Worm (Caenorhabditis elegans) whole organism, L1 larva: ENCODE data around the gene F48C5.2.

Source experiments
- C04F5.9 ChIP-seq: sonication (generic microtip); optimal IDR thresholded peaks from 2 replicates; lab custom pipeline; 2016; ENCODE audit warnings: missing genetic modification characterization, missing compliant biosample characterization
- F16B12.6 ChIP-seq: fragments of 150-350 bp; optimal IDR thresholded peaks from 2 replicates; lab custom pipeline; 2014; ENCODE audit warnings: missing biosample characterization, missing genetic modification characterization
- Y116A8C.19 ChIP-seq: sonication (generic microtip); optimal IDR thresholded peaks from 2 replicates; lab custom pipeline; 2016; ENCODE audit warnings: missing compliant biosample characterization, missing genetic modification characterization, borderline replicate concordance
- alr-1 ChIP-seq: fragments of 200-800 bp; sonication (Bioruptor generic); optimal IDR thresholded peaks from 2 replicates; lab custom pipeline; 2018; ENCODE audit warnings: borderline replicate concordance, mild to moderate bottlenecking, missing genetic modification characterization, missing compliant biosample characterization
- aly-2 ChIP-seq: fragments of 150-350 bp; optimal IDR thresholded peaks from 2 replicates; lab custom pipeline; 2014; ENCODE audit warnings: missing biosample characterization, missing genetic modification characterization
- blmp-1 ChIP-seq: fragments of 150-350 bp; optimal IDR thresholded peaks from 2 replicates; lab custom pipeline; 2014; ENCODE audit warnings: missing biosample characterization, missing genetic modification characterization
- ceh-82 ChIP-seq, 3 experiments: fragments of 150-350 bp in 1 of 3; sonication (generic microtip) in 2 of 3; optimal IDR thresholded peaks; 2 replicates each; lab custom pipeline; 2014 to 2017; ENCODE audit warnings: missing biosample characterization in 3 of 3, missing genetic modification characterization in 3 of 3
- ceh-88 ChIP-seq: fragments of 200-800 bp; sonication (Bioruptor generic); IDR thresholded peaks from 2 replicates; pipeline ENCODE4 v1.3.6; 2022; ENCODE audit warnings: missing genetic modification characterization, missing compliant biosample characterization
- ceh-90 ChIP-seq: sonication (generic microtip); optimal IDR thresholded peaks from 2 replicates; lab custom pipeline; 2016; ENCODE audit warnings: missing genetic modification characterization, missing compliant biosample characterization
- dsc-1 ChIP-seq: sonication (generic microtip); optimal IDR thresholded peaks from 2 replicates; lab custom pipeline; 2016; ENCODE audit warnings: mild to moderate bottlenecking, missing genetic modification characterization, missing compliant biosample characterization
- efl-1 ChIP-seq, 4 experiments: fragments of 150-350 bp; optimal IDR thresholded peaks in 3 of 4; peaks in 1 of 4; 1 replicate in 1 of 4; 2 replicates in 3 of 4; lab custom pipeline; 2014; ENCODE audit warnings: missing biosample characterization in 2 of 4, missing genetic modification characterization in 2 of 4, missing genetic modification reagents in 2 of 4
- efl-3 ChIP-seq: fragments of 200-800 bp; sonication (Bioruptor generic); optimal IDR thresholded peaks from 2 replicates; lab custom pipeline; 2018; ENCODE audit warnings: mild to moderate bottlenecking, missing genetic modification characterization, missing compliant biosample characterization
- egl-13 ChIP-seq: sonication (generic microtip); optimal IDR thresholded peaks from 2 replicates; lab custom pipeline; 2016; ENCODE audit warnings: missing genotype, missing genetic modification reagents, missing genetic modification characterization, missing compliant biosample characterization
- elt-2 ChIP-seq: sonication (generic microtip); optimal IDR thresholded peaks from 2 replicates; lab custom pipeline; 2016; ENCODE audit warnings: missing genetic modification characterization, mild to moderate bottlenecking, inconsistent platforms, missing compliant biosample characterization, missing genetic modification reagents
- ets-5 ChIP-seq: fragments of 200-800 bp; sonication (Bioruptor generic); IDR thresholded peaks from 2 replicates; pipeline ENCODE4 v1.3.6; 2022; ENCODE audit warnings: missing genetic modification characterization, missing compliant biosample characterization
- fkh-10 ChIP-seq: sonication (generic microtip); optimal IDR thresholded peaks from 2 replicates; lab custom pipeline; 2017; ENCODE audit warnings: missing biosample characterization, missing genetic modification reagents, missing genetic modification characterization
- fkh-8 ChIP-seq: sonication (generic microtip); optimal IDR thresholded peaks from 2 replicates; lab custom pipeline; 2016; ENCODE audit warnings: mild to moderate bottlenecking, missing genetic modification characterization, missing compliant biosample characterization
- fos-1 ChIP-seq: fragments of 150-350 bp; optimal IDR thresholded peaks from 2 replicates; lab custom pipeline; 2014; ENCODE audit warnings: missing biosample characterization, missing genetic modification characterization
- grh-1 ChIP-seq: fragments of 200-800 bp; sonication (Bioruptor generic); IDR thresholded peaks from 2 replicates; pipeline ENCODE4 v1.3.6; 2022; ENCODE audit warnings: missing genetic modification reagents, missing genetic modification characterization, missing compliant biosample characterization
- hlh-17 ChIP-seq: fragments of 200-800 bp; sonication (Bioruptor generic); optimal IDR thresholded peaks from 2 replicates; lab custom pipeline; 2018; ENCODE audit warnings: missing genetic modification characterization, mild to moderate bottlenecking, missing compliant biosample characterization, moderate library complexity, borderline replicate concordance
- hpl-2 ChIP-seq: fragments of 150-350 bp; optimal IDR thresholded peaks from 2 replicates; lab custom pipeline; 2014; ENCODE audit warnings: missing biosample characterization, missing genetic modification reagents, missing genetic modification characterization
- irx-1 ChIP-seq: sonication (generic microtip); optimal IDR thresholded peaks from 2 replicates; lab custom pipeline; 2016; ENCODE audit warnings: missing genetic modification characterization, missing compliant biosample characterization
- isw-1 ChIP-seq: fragments of 200-800 bp; sonication (Bioruptor generic); IDR thresholded peaks from 2 replicates; pipeline ENCODE4 v1.3.6; 2022; ENCODE audit warnings: missing genetic modification characterization, missing compliant biosample characterization
- jun-1 ChIP-seq: fragments of 150-350 bp; optimal IDR thresholded peaks from 2 replicates; lab custom pipeline; 2014; ENCODE audit warnings: missing biosample characterization, missing genetic modification reagents, missing genetic modification characterization
- lin-13 ChIP-seq: fragments of 150-350 bp; optimal IDR thresholded peaks from 2 replicates; lab custom pipeline; 2014; ENCODE audit warnings: missing biosample characterization, missing genetic modification reagents, missing genetic modification characterization
- lin-14 ChIP-seq: fragments of 200-800 bp; sonication (Bioruptor generic); optimal IDR thresholded peaks from 2 replicates; lab custom pipeline; 2018; ENCODE audit warnings: mild to moderate bottlenecking, missing genetic modification characterization, moderate library complexity, missing compliant biosample characterization
- lin-35 ChIP-seq, 2 experiments: fragments of 150-350 bp; optimal IDR thresholded peaks; 2 replicates each; lab custom pipeline; 2014; ENCODE audit warnings: missing biosample characterization in 2 of 2, missing genetic modification characterization in 2 of 2, missing genetic modification reagents in 2 of 2
- lir-3 ChIP-seq: sonication (generic microtip); optimal IDR thresholded peaks from 2 replicates; lab custom pipeline; 2016; ENCODE audit warnings: mild to moderate bottlenecking, missing genetic modification characterization, moderate library complexity, missing compliant biosample characterization; ENCODE audit not compliant: poor library complexity
- mab-9 ChIP-seq: fragments of 200-800 bp; sonication (Bioruptor generic); IDR thresholded peaks from 2 replicates; pipeline ENCODE4 v1.3.6; 2022; ENCODE audit warnings: missing genetic modification reagents, missing genetic modification characterization, missing compliant biosample characterization
- mef-2 ChIP-seq: fragments of 150-350 bp; optimal IDR thresholded peaks from 2 replicates; lab custom pipeline; 2014; ENCODE audit warnings: missing biosample characterization, missing genetic modification characterization
- mep-1 ChIP-seq: fragments of 150-350 bp; optimal IDR thresholded peaks from 2 replicates; lab custom pipeline; 2014; ENCODE audit warnings: missing biosample characterization, missing genetic modification characterization
- nhr-12 ChIP-seq: sonication (generic microtip); optimal IDR thresholded peaks from 2 replicates; lab custom pipeline; 2017; ENCODE audit warnings: missing biosample characterization, missing genetic modification characterization
- nhr-19 ChIP-seq: fragments of 200-800 bp; sonication (Bioruptor generic); conservative IDR thresholded peaks from 2 replicates; pipeline ENCODE4 v1.3.6; 2022; ENCODE audit warnings: missing genetic modification characterization, missing compliant biosample characterization
- nhr-20 ChIP-seq: sonication (generic microtip); optimal IDR thresholded peaks from 2 replicates; lab custom pipeline; 2016; ENCODE audit warnings: mild to moderate bottlenecking, missing genetic modification characterization, missing compliant biosample characterization
- nhr-237 ChIP-seq: fragments of 150-350 bp; optimal IDR thresholded peaks from 2 replicates; lab custom pipeline; 2014; ENCODE audit warnings: missing biosample characterization, missing genetic modification characterization
- nhr-71 ChIP-seq: sonication (generic microtip); optimal IDR thresholded peaks from 2 replicates; lab custom pipeline; 2016; ENCODE audit warnings: mild to moderate bottlenecking, missing genetic modification characterization, moderate library complexity, missing compliant biosample characterization
- nhr-84 ChIP-seq: sonication (generic microtip); optimal IDR thresholded peaks from 2 replicates; lab custom pipeline; 2017; ENCODE audit warnings: missing biosample characterization, missing genetic modification characterization
- nhr-90 ChIP-seq: sonication (generic microtip); optimal IDR thresholded peaks from 2 replicates; lab custom pipeline; 2016; ENCODE audit warnings: mild to moderate bottlenecking, missing genetic modification characterization, missing compliant biosample characterization; ENCODE audit not compliant: poor library complexity
- pag-3 ChIP-seq: sonication (generic microtip); optimal IDR thresholded peaks from 2 replicates; lab custom pipeline; 2017; ENCODE audit warnings: missing genetic modification characterization, mild to moderate bottlenecking, missing compliant biosample characterization, antibody characterized with exemption, borderline replicate concordance; ENCODE audit not compliant: insufficient read depth
- pax-3 ChIP-seq: fragments of 200-800 bp; sonication (Bioruptor generic); optimal IDR thresholded peaks from 2 replicates; lab custom pipeline; 2018; ENCODE audit warnings: mild to moderate bottlenecking, missing genetic modification characterization, moderate library complexity, missing compliant biosample characterization
- pqm-1 ChIP-seq: sonication (generic microtip); optimal IDR thresholded peaks from 3 replicates; lab custom pipeline; 2017; ENCODE audit warnings: missing biosample characterization, missing genetic modification characterization
- skn-1 ChIP-seq: fragments of 150-350 bp; optimal IDR thresholded peaks from 2 replicates; lab custom pipeline; 2014; ENCODE audit warnings: missing biosample characterization, missing genetic modification characterization
- snu-23 ChIP-seq: sonication (generic microtip); optimal IDR thresholded peaks from 2 replicates; lab custom pipeline; 2016; ENCODE audit warnings: missing genetic modification characterization, missing compliant biosample characterization
- sox-4 ChIP-seq: sonication (generic microtip); optimal IDR thresholded peaks from 2 replicates; lab custom pipeline; 2016; ENCODE audit warnings: missing genetic modification characterization, missing compliant biosample characterization
- sup-37 ChIP-seq: fragments of 200-800 bp; sonication (Bioruptor generic); optimal IDR thresholded peaks from 2 replicates; lab custom pipeline; 2018; ENCODE audit warnings: mild to moderate bottlenecking, missing genetic modification characterization, missing compliant biosample characterization
- swsn-7 ChIP-seq: sonication (generic microtip); optimal IDR thresholded peaks from 2 replicates; lab custom pipeline; 2016; ENCODE audit warnings: missing genetic modification characterization, missing compliant biosample characterization
- tbx-2 ChIP-seq: sonication (generic microtip); optimal IDR thresholded peaks from 2 replicates; lab custom pipeline; 2016; ENCODE audit warnings: missing genetic modification characterization, missing compliant biosample characterization
- tlp-1 ChIP-seq: fragments of 150-350 bp; optimal IDR thresholded peaks from 2 replicates; lab custom pipeline; 2014; ENCODE audit warnings: missing biosample characterization, missing genetic modification characterization
- unc-30 ChIP-seq: sonication (generic microtip); optimal IDR thresholded peaks from 2 replicates; lab custom pipeline; 2017; ENCODE audit warnings: missing biosample characterization, missing genetic modification characterization
- unc-86 ChIP-seq: sonication (generic microtip); optimal IDR thresholded peaks from 2 replicates; lab custom pipeline; 2016; ENCODE audit warnings: missing genetic modification characterization, missing compliant biosample characterization
- unc-98 ChIP-seq: fragments of 200-800 bp; sonication (Bioruptor generic); IDR thresholded peaks from 2 replicates; pipeline ENCODE4 v1.3.6; 2022; ENCODE audit warnings: missing genetic modification characterization, missing compliant biosample characterization
- xbp-1 ChIP-seq: sonication (generic microtip); optimal IDR thresholded peaks from 2 replicates; lab custom pipeline; 2016; ENCODE audit warnings: missing genetic modification characterization, missing compliant biosample characterization
- zag-1 ChIP-seq: fragments of 150-350 bp; optimal IDR thresholded peaks from 2 replicates; lab custom pipeline; 2014; ENCODE audit warnings: missing biosample characterization, missing genetic modification characterization

F48C5.2 gene

ce11 chrX:11474149-11474585 is 20.0 kb upstream of the F48C5.2 start (continued):
- no peak for TF ChIP-seq nhr-12 (tag; lab: Kevin White, UChicago)
- no peak for TF ChIP-seq Y116A8C.19 (tag; lab: Kevin White, UChicago)
- TF ChIP-seq ets-5 (GFP tag; lab: Robert Waterston, UW), result no peak
- no peak for TF ChIP-seq aly-2 (tag; lab: Kevin White, UChicago)
- TF ChIP-seq efl-3 (GFP tag; lab: Kevin White, UChicago), result no peak
- TF ChIP-seq lin-14, result peak; percentile 96
- no peak for TF ChIP-seq pax-3
- TF ChIP-seq nhr-84, result no peak
- no peak for TF ChIP-seq alr-1 (tag; lab: Kevin White, UChicago)
- TF ChIP-seq blmp-1 (tag; lab: Kevin White, UChicago), result peak; percentile 67
- no peak for TF ChIP-seq tbx-2 (tag; lab: Kevin White, UChicago)
- no peak for TF ChIP-seq efl-1 (optimal IDR thresholded peaks at IDR 0.05; lab: Kevin White, UChicago)
- TF ChIP-seq efl-1 (GFP tag; optimal IDR thresholded peaks at IDR 0.05 in 1 of 2; lab: Kevin White, UChicago), result no peak
- no peak for TF ChIP-seq xbp-1 (tag; lab: Kevin White, UChicago)
- no peak for TF ChIP-seq jun-1 (tag; lab: Kevin White, UChicago)
- TF ChIP-seq hpl-2 (GFP tag; lab: Kevin White, UChicago), result no peak
- TF ChIP-seq ceh-88 (GFP tag; lab: Robert Waterston, UW), result 0 out of 2 replicates have a peak, but pooled peaks have one; percentile 8
- no peak for TF ChIP-seq fos-1 (tag; lab: Kevin White, UChicago)
- no peak for TF ChIP-seq zag-1
- TF ChIP-seq nhr-237 (tag; lab: Kevin White, UChicago), result peak; percentile 22
- TF ChIP-seq unc-30 (tag; lab: Kevin White, UChicago), result no peak
- no peak for TF ChIP-seq swsn-7 (tag; lab: Kevin White, UChicago)
- TF ChIP-seq egl-13, result no peak
- TF ChIP-seq mef-2 (tag; lab: Kevin White, UChicago), result no peak
- TF ChIP-seq skn-1 (tag; lab: Kevin White, UChicago), result peak; percentile 24
- TF ChIP-seq fkh-8 (tag; lab: Kevin White, UChicago), result no peak
- TF ChIP-seq F16B12.6, result no peak
- peak; percentile 9 for TF ChIP-seq snu-23 (GFP tag; lab: Kevin White, UChicago)
- TF ChIP-seq lir-3 (tag; lab: Kevin White, UChicago), result no peak
- TF ChIP-seq nhr-90 (tag; lab: Kevin White, UChicago), result peak; percentile 8
- no peak for TF ChIP-seq unc-98 (GFP tag; lab: Robert Waterston, UW)
- no peak for TF ChIP-seq dsc-1 (tag; lab: Kevin White, UChicago)
- no peak for TF ChIP-seq irx-1 (tag; lab: Kevin White, UChicago)
- peak; percentile 11 for TF ChIP-seq nhr-71 (tag; lab: Kevin White, UChicago)
- TF ChIP-seq isw-1 (GFP tag; lab: Robert Waterston, UW), result no peak
- TF ChIP-seq sup-37, result no peak
- no peak for TF ChIP-seq hlh-17 (GFP tag; lab: Kevin White, UChicago)
- no peak for TF ChIP-seq mep-1
- TF ChIP-seq C04F5.9 (tag; lab: Kevin White, UChicago), result no peak
- no peak for TF ChIP-seq pqm-1 (tag; lab: Kevin White, UChicago)
- no peak for TF ChIP-seq lin-35 (GFP tag; optimal IDR thresholded peaks at IDR 0.05; lab: Kevin White, UChicago)
- TF ChIP-seq fkh-10 (GFP tag; lab: Kevin White, UChicago), result no peak
- TF ChIP-seq mab-9, result no peak
- TF ChIP-seq ceh-90, result no peak
- no peak for TF ChIP-seq sox-4 (tag; lab: Kevin White, UChicago)
- TF ChIP-seq tlp-1, result no peak
- TF ChIP-seq lin-13, result no peak
- no peak for TF ChIP-seq ceh-82 (tag; optimal IDR thresholded peaks at IDR 0.05; lab: Kevin White, UChicago)
- TF ChIP-seq grh-1 (GFP tag; lab: Robert Waterston, UW), result no peak
- no peak for TF ChIP-seq elt-2
- no peak for TF ChIP-seq unc-86
- TF ChIP-seq pag-3, result no peak
- TF ChIP-seq nhr-20 (tag; lab: Kevin White, UChicago), result peak; percentile 18
- no peak for TF ChIP-seq nhr-19 (GFP tag; lab: Robert Waterston, UW)
